Fruit fly (Drosophila melanogaster): ENCODE results near the gene Sf3b5.

The Sf3b5 gene

dm6 chr3R:9057398-9058058 lies 42.4 kb upstream of the Sf3b5 start (continued):
- TF ChIP-seq net (GFP tag; optimal IDR thresholded peaks at IDR 0.05) (peak; percentile 95), Met (GFP tag; optimal IDR thresholded peaks at IDR 0.05) (peak; percentile 91), Gug (GFP tag; IDR thresholded peaks at IDR 0.05) (no peak), CG10631 (GFP tag; optimal IDR thresholded peaks at IDR 0.05) (peak; percentile 93), CG10669 (GFP tag; optimal IDR thresholded peaks at IDR 0.05) (peak; percentile 73), cyc (GFP tag; optimal IDR thresholded peaks at IDR 0.05) (peak; percentile 87), CG32006 (GFP tag; optimal IDR thresholded peaks at IDR 0.05) (peak; percentile 99), CG3919 (GFP tag; optimal IDR thresholded peaks at IDR 0.05) (peak; percentile 93), CG8319 (GFP tag; optimal IDR thresholded peaks at IDR 0.05) (peak; percentile 76)

DNA sequence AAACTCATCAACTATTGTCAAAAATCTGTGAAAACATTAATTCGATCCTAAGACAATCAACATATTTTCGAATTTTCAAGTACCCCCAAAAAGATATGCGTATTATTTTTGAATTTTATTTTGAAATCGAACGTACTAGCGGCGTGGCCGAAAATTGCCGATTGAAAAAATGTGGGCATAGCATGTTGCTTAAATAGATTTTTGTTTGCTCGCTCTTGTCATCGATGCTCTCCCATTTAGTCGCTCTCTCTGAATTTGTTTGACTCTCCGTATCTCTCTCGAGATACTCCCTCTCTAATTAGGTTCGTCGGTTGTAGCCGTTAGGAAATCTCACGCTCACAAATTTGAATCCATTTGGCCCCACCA lies 41.9 kb upstream of the Sf3b5 start:
- TF ChIP-seq CG15336 (GFP tag; IDR thresholded peaks at IDR 0.05) (no peak), CG3032 (tag; optimal IDR thresholded peaks at IDR 0.05) (no peak), fd59A (GFP tag; optimal IDR thresholded peaks at IDR 0.05) (no peak), OdsH (GFP tag; optimal IDR thresholded peaks at IDR 0.05) (no peak), esn (GFP tag; optimal IDR thresholded peaks at IDR 0.05) (no peak), Smox (GFP tag; optimal IDR thresholded peaks at IDR 0.05) (no peak), lz (GFP tag; optimal IDR thresholded peaks at IDR 0.05) (no peak), CG8319 (GFP tag; optimal IDR thresholded peaks at IDR 0.05) (no peak), spab (GFP tag; optimal IDR thresholded peaks at IDR 0.05) (no peak), CG10631 (GFP tag; optimal IDR thresholded peaks at IDR 0.05) (no peak), dac (GFP tag; optimal IDR thresholded peaks at IDR 0.05) (no peak), Sox102F (GFP tag; optimal IDR thresholded peaks at IDR 0.05) (no peak), fd85E (GFP tag; optimal IDR thresholded peaks at IDR 0.05) (no peak)

- TF ChIP-seq CG15336 (GFP tag; IDR thresholded peaks at IDR 0.05) (no peak), OdsH (GFP tag; optimal IDR thresholded peaks at IDR 0.05) (peak; percentile 6), CG9139 (GFP tag; optimal IDR thresholded peaks at IDR 0.05) (peak; percentile 72), CG4318 (GFP tag; optimal IDR thresholded peaks at IDR 0.05) (no peak), Eip78C (GFP tag) (peak; percentile 78), Lpt (GFP tag; optimal IDR thresholded peaks at IDR 0.05) (peak; percentile 66), dsx (GFP tag; optimal IDR thresholded peaks at IDR 0.05; ENCODE audit: poor library complexity, severe bottlenecking) (peak; percentile 67), net (GFP tag; optimal IDR thresholded peaks at IDR 0.05) (peak; percentile 13), salr (GFP tag; optimal IDR thresholded peaks at IDR 0.05) (peak in 1 of 2 experiments; percentile 59), Ets96B (tag; optimal IDR thresholded peaks at IDR 0.05) (peak; percentile 60), fkh (GFP tag; optimal IDR thresholded peaks at IDR 0.05) (peak; percentile 83), CG3919 (GFP tag; optimal IDR thresholded peaks at IDR 0.05) (peak; percentile 35), Sox102F (GFP tag; optimal IDR thresholded peaks at IDR 0.05) (peak; percentile 21), fd59A (GFP tag; optimal IDR thresholded peaks at IDR 0.05) (peak; percentile 30), Met (GFP tag; optimal IDR thresholded peaks at IDR 0.05) (peak; percentile 13), CG34406 (GFP tag; optimal IDR thresholded peaks at IDR 0.05) (no peak), CG1621 (tag; optimal IDR thresholded peaks at IDR 0.05) (peak; percentile 74), CG11902 (GFP tag; optimal IDR thresholded peaks at IDR 0.05) (no peak), CG6276 (GFP tag; optimal IDR thresholded peaks at IDR 0.05) (peak; percentile 68), svp (GFP tag) (peak; percentile 92), fd85E (GFP tag; optimal IDR thresholded peaks at IDR 0.05) (peak; percentile 11), pdm3 (GFP tag; optimal IDR thresholded peaks at IDR 0.05) (no peak), CG8632 (GFP tag; optimal IDR thresholded peaks at IDR 0.05) (no peak), Eip93F (GFP tag; optimal IDR thresholded peaks at IDR 0.05) (peak; percentile 19), CG3032 (tag; optimal IDR thresholded peaks at IDR 0.05) (peak; percentile 59), CG8119 (GFP tag; IDR thresholded peaks at IDR 0.05) (no peak), CG7368 (GFP tag; optimal IDR thresholded peaks at IDR 0.05) (peak; percentile 15), CG6854 (GFP tag; optimal IDR thresholded peaks at IDR 0.05) (peak; percentile 70), Blimp-1 (GFP tag; optimal IDR thresholded peaks at IDR 0.05) (peak; percentile 34), ss (GFP tag; optimal IDR thresholded peaks at IDR 0.05) (peak; percentile 81 to 83), CG10669 (GFP tag; optimal IDR thresholded peaks at IDR 0.05) (peak; percentile 59), CG6808 (GFP tag; optimal IDR thresholded peaks at IDR 0.05) (peak; percentile 74), Sox14 (GFP tag; optimal IDR thresholded peaks at IDR 0.05) (peak; percentile 68), CG16779 (tag; optimal IDR thresholded peaks at IDR 0.05) (peak; percentile 55), lz (GFP tag; optimal IDR thresholded peaks at IDR 0.05) (no peak)
These were observed 41.4 kb upstream of the Sf3b5 start for dm6 chr3R:9056409-9057031.
